Fruit fly (Drosophila melanogaster): ENCODE results near the gene CG14969.

Gene CG14969

DNA sequence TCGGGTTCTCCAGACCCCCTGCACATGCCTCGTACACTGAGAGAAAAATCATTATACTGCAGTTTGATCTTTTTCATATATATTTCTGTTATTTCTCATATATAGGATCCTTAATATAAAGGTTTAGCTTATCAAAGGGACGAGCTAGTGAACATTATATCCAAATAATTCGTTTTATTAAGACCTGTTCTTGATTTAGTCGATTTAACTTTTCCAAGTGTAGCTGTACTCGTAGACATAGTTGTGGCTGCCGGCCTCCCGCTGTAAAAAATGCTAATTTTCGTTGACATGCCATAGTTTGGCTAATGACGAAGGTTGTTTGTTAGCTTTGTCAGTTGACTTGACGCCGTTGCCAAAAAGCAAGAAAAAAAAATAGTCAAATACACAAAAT is 47.7 kb upstream of the CG14969 start (continued):
- peak; percentile 87 for TF ChIP-seq otp (GFP tag; IDR thresholded peaks at IDR 0.05)
- TF ChIP-seq zfh1 (GFP tag; IDR thresholded peaks at IDR 0.05): peak; percentile 91
- peak; percentile 78 for TF ChIP-seq Hr3 (GFP tag; optimal IDR thresholded peaks at IDR 0.05)
- peak; percentile 75; the same call in 1 of the 2 replicates for TF ChIP-seq sim (GFP tag; IDR thresholded peaks at IDR 0.05)
- peak; percentile 67 for TF ChIP-seq disco-r (GFP tag; optimal IDR thresholded peaks at IDR 0.05)
- TF ChIP-seq caup (GFP tag; optimal IDR thresholded peaks at IDR 0.05; ENCODE audit: severe bottlenecking): peak; percentile 79
- peak; percentile 87 for TF ChIP-seq nmo (GFP tag; optimal IDR thresholded peaks at IDR 0.05)
- peak; percentile 81 for TF ChIP-seq gsb-n (tag; optimal IDR thresholded peaks at IDR 0.05)
- TF ChIP-seq usp (GFP tag; optimal IDR thresholded peaks at IDR 0.05): no peak
- TF ChIP-seq ttk (GFP tag; IDR thresholded peaks at IDR 0.05): peak; percentile 77
- TF ChIP-seq CG2712 (tag; optimal IDR thresholded peaks at IDR 0.05): peak; percentile 94
- TF ChIP-seq MTF-1 (GFP tag; optimal IDR thresholded peaks at IDR 0.05; ENCODE audit: borderline replicate concordance): peak; percentile 47
- TF ChIP-seq run (tag; optimal IDR thresholded peaks at IDR 0.05): peak; percentile 78
- TF ChIP-seq Taf1 (GFP tag; IDR thresholded peaks at IDR 0.05): peak; percentile 87
- TF ChIP-seq kah (GFP tag; optimal IDR thresholded peaks at IDR 0.05): peak; percentile 57
- peak; percentile 59 for TF ChIP-seq CG9215 (GFP tag; IDR thresholded peaks at IDR 0.05)
- TF ChIP-seq CG42726 (GFP tag; IDR thresholded peaks at IDR 0.05; ENCODE audit: partially characterized antibody): no peak
- peak; percentile 82 for TF ChIP-seq scrt (GFP tag; optimal IDR thresholded peaks at IDR 0.05)
- TF ChIP-seq CG10209 (GFP tag; optimal IDR thresholded peaks at IDR 0.05): peak; percentile 77
- TF ChIP-seq Mad (GFP tag; optimal IDR thresholded peaks at IDR 0.05): peak; percentile 76
- TF ChIP-seq phol (tag; optimal IDR thresholded peaks at IDR 0.05): peak; percentile 89
- no peak for TF ChIP-seq Dp (GFP tag; optimal IDR thresholded peaks at IDR 0.05)
- peak; percentile 61; the same call in 1 of the 3 replicates for TF ChIP-seq ase (GFP tag; IDR thresholded peaks at IDR 0.05)
- TF ChIP-seq Atf6 (GFP tag; IDR thresholded peaks at IDR 0.05): peak; percentile 80
- TF ChIP-seq jumu (GFP tag; optimal IDR thresholded peaks at IDR 0.05): peak; percentile 82
- peak; percentile 71 for TF ChIP-seq twi (tag; optimal IDR thresholded peaks at IDR 0.05)
- TF ChIP-seq ATbp (GFP tag; optimal IDR thresholded peaks at IDR 0.05): peak; percentile 87
- TF ChIP-seq sens (GFP tag): peak; percentile 97
- TF ChIP-seq fd96Cb (tag; optimal IDR thresholded peaks at IDR 0.05): peak; percentile 84
- TF ChIP-seq psq (GFP tag; optimal IDR thresholded peaks at IDR 0.05): peak; percentile 41
- peak; percentile 81 for TF ChIP-seq Chrac-16 (GFP tag; optimal IDR thresholded peaks at IDR 0.05)
- peak; percentile 85 for TF ChIP-seq gro (GFP tag; optimal IDR thresholded peaks at IDR 0.05)
- peak; percentile 89 for TF ChIP-seq row (GFP tag; IDR thresholded peaks at IDR 0.05)
- TF ChIP-seq CG1602 (GFP tag; optimal IDR thresholded peaks at IDR 0.05): peak; percentile 80
- peak; percentile 88 for TF ChIP-seq CG10147 (GFP tag; optimal IDR thresholded peaks at IDR 0.05)
- peak; percentile 92 for TF ChIP-seq Rfx (GFP tag; IDR thresholded peaks at IDR 0.05)
- peak; percentile 74 for TF ChIP-seq tio (GFP tag; optimal IDR thresholded peaks at IDR 0.05)
- TF ChIP-seq PHDP (tag; optimal IDR thresholded peaks at IDR 0.05): peak; percentile 89
- peak; percentile 75 for TF ChIP-seq CG10654 (GFP tag; optimal IDR thresholded peaks at IDR 0.05)
- TF ChIP-seq Drgx (GFP tag; IDR thresholded peaks at IDR 0.05): peak; percentile 75
- TF ChIP-seq CG9932 (GFP tag; IDR thresholded peaks at IDR 0.05): peak; percentile 90
- peak; percentile 34 for TF ChIP-seq B-H2 (GFP tag; optimal IDR thresholded peaks at IDR 0.05)
- peak; percentile 69 for TF ChIP-seq CG43689 (GFP tag; IDR thresholded peaks at IDR 0.05)
- TF ChIP-seq gsb (GFP tag; IDR thresholded peaks at IDR 0.05): peak; percentile 69
- peak; percentile 70 for TF ChIP-seq CG7271 (tag; optimal IDR thresholded peaks at IDR 0.05)
- no peak for TF ChIP-seq Hr39 (optimal IDR thresholded peaks at IDR 0.05)
- peak; percentile 81 for TF ChIP-seq al (GFP tag; IDR thresholded peaks at IDR 0.05)
- TF ChIP-seq CG32532 (GFP tag; IDR thresholded peaks at IDR 0.05): peak; percentile 93
- TF ChIP-seq wek (GFP tag; optimal IDR thresholded peaks at IDR 0.05): peak; percentile 39
- peak; percentile 81 for TF ChIP-seq CG11456 (GFP tag; IDR thresholded peaks at IDR 0.05)
- TF ChIP-seq vfl (GFP tag; optimal IDR thresholded peaks at IDR 0.05): peak; percentile 70
- TF ChIP-seq CG8089 (GFP tag; optimal IDR thresholded peaks at IDR 0.05): peak; percentile 49
